Worm (Caenorhabditis elegans): ENCODE results near the gene C01G5.9.

DNA sequence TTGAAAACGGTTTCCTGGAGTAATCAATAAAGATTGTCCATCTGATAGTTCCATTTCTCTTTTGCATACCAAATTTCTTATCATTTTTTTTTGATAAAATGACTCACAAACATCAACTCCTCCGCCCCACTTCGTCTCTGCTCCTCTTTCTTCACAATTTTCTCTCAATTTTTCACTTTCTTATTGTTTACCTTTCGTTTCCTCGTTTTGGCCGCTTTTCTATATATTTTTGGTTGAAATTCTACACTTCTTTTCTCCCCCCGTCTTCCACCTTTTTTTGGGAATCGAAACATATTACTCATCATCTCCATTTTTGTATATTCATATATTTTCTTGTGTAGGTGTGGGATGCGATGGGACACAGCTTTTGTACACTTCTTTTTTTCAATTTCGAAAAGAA lies 17.0 kb upstream of the C01G5.9 start:
- TF ChIP-seq zag-1 (tag; optimal IDR thresholded peaks at IDR 0.05) (no peak), unc-62 (GFP tag; optimal IDR thresholded peaks at IDR 0.05) (no peak), ZK546.5 (tag; optimal IDR thresholded peaks at IDR 0.05) (no peak)
